Fruit fly (Drosophila melanogaster): ENCODE data around the gene CG31668.

CG31668 gene

DNA sequence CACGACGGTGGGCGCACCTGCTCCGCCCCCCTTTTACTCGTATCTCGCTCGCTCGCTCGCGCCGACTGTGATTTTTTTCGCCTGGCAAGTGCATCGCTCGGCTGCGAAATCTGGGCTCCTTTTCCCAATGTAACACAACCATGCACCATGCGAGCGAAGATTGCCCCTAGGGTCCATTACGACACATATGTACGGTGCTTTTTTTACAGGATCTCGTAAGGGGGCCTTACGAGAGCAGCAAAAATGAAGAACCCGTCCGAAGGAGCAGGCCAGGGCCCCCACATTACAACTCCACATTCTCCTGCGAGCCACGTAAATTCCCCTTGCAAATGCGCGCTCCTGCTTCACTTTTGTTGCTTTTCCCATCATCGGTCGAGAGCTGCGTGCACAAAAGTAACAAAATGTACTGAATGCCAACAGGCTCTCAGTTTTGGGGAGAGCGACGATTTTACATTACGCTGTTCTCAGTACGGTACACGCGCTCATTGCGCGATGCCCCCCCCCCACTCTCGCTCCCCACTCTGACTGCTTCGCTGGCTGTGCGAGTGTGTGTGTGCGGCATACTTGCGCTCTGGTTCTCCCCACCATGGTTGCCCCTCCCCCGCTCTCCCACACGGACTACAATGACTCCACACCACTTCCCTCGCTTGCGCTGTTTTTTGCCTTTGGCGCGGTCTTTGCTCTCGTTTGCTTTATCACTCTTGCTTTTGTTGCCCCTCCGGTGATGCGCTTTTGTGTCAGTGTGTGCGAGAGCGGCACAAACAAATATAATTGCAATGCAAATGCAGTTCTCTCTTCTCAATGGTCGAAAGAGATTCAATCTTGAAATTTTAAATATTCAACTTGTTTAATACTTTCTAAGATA lies 2.9 kb downstream of the CG31668 start:
- TF ChIP-seq CG30020 (tag; optimal IDR thresholded peaks at IDR 0.05) (no peak), CG13894 (tag; optimal IDR thresholded peaks at IDR 0.05) (peak; percentile 43), Atf6 (GFP tag; IDR thresholded peaks at IDR 0.05) (0 out of 2 replicates have a peak, but pooled peaks have one; percentile 17), CG1792 (GFP tag; optimal IDR thresholded peaks at IDR 0.05) (no peak), trem (tag; optimal IDR thresholded peaks at IDR 0.05) (no peak), crol (GFP tag; IDR thresholded peaks at IDR 0.05) (peak; percentile 100), CTCF (GFP tag; optimal IDR thresholded peaks at IDR 0.05) (no peak), en (GFP tag; optimal IDR thresholded peaks at IDR 0.05) (no peak), yki (optimal IDR thresholded peaks at IDR 0.05) (no peak), ATbp (GFP tag; optimal IDR thresholded peaks at IDR 0.05) (no peak), fd102C (GFP tag; optimal IDR thresholded peaks at IDR 0.05) (no peak), mld (GFP tag; IDR thresholded peaks at IDR 0.05; ENCODE audit: partially characterized antibody) (no peak), trh (GFP tag; optimal IDR thresholded peaks at IDR 0.05) (no peak), Sry-β (GFP tag; optimal IDR thresholded peaks at IDR 0.05) (no peak), bcd (GFP tag; optimal IDR thresholded peaks at IDR 0.05) (no peak), Sry-δ (GFP tag; optimal IDR thresholded peaks at IDR 0.05) (no peak), Elba2 (GFP tag; optimal IDR thresholded peaks at IDR 0.05) (no peak), Dek (tag; optimal IDR thresholded peaks at IDR 0.05) (no peak), CG3847 (GFP tag; IDR thresholded peaks at IDR 0.05) (no peak), Pdp1 (GFP tag; optimal IDR thresholded peaks at IDR 0.05) (peak in 1 of 2 experiments; percentile 37), org-1 (GFP tag; optimal IDR thresholded peaks at IDR 0.05) (no peak), CG13775 (GFP tag; optimal IDR thresholded peaks at IDR 0.05) (no peak), esg (GFP tag; conservative IDR thresholded peaks at IDR 0.05) (no peak), onecut (GFP tag; IDR thresholded peaks at IDR 0.05) (no peak), CG34224 (GFP tag; IDR thresholded peaks at IDR 0.05; ENCODE audit: partially characterized antibody) (peak; percentile 32; the same call in 1 of the 3 replicates), CG10209 (GFP tag; optimal IDR thresholded peaks at IDR 0.05) (no peak), H2.0 (GFP tag; IDR thresholded peaks at IDR 0.05) (no peak), Hr51 (GFP tag; optimal IDR thresholded peaks at IDR 0.05) (no peak), ken (GFP tag; IDR thresholded peaks at IDR 0.05) (peak; percentile 4; the same call in 1 of the 3 replicates), gce (GFP tag; IDR thresholded peaks at IDR 0.05) (peak; percentile 22; the same call in 1 of the 3 replicates), CG2120 (GFP tag; optimal IDR thresholded peaks at IDR 0.05) (no peak), CG5245 (GFP tag; optimal IDR thresholded peaks at IDR 0.05) (no peak), CG10321 (GFP tag; IDR thresholded peaks at IDR 0.05) (peak; percentile 46; the same call in 1 of the 2 replicates), CG15601 (tag; optimal IDR thresholded peaks at IDR 0.05) (peak; percentile 20), nerfin-2 (GFP tag; IDR thresholded peaks at IDR 0.05; ENCODE audit: partially characterized antibody) (0 out of 2 replicates have a peak, but pooled peaks have one; percentile 40), NfI (GFP tag; optimal IDR thresholded peaks at IDR 0.05) (no peak), CG2712 (tag; optimal IDR thresholded peaks at IDR 0.05) (peak; percentile 27), CG8089 (GFP tag; optimal IDR thresholded peaks at IDR 0.05) (no peak), cg (GFP tag; optimal IDR thresholded peaks at IDR 0.05) (peak; percentile 90), CG3838 (GFP tag; optimal IDR thresholded peaks at IDR 0.05) (no peak), GATAe (GFP tag; conservative IDR thresholded peaks at IDR 0.05) (no peak), unpg (GFP tag; optimal IDR thresholded peaks at IDR 0.05) (no peak), Xrp1 (GFP tag; IDR thresholded peaks at IDR 0.05) (0 out of 2 replicates have a peak, but pooled peaks have one; percentile 6), CG9215 (GFP tag; IDR thresholded peaks at IDR 0.05) (0 out of 2 replicates have a peak, but pooled peaks have one; percentile 11), sens-2 (GFP tag; IDR thresholded peaks at IDR 0.05) (no peak), CG33213 (GFP tag; optimal IDR thresholded peaks at IDR 0.05) (no peak), CG11398 (GFP tag; optimal IDR thresholded peaks at IDR 0.05) (no peak), CG1024 (GFP tag; IDR thresholded peaks at IDR 0.05) (no peak), nom (GFP tag; optimal IDR thresholded peaks at IDR 0.05) (peak; percentile 80)
